Fruit fly (Drosophila melanogaster) Kc167 (cell line): ENCODE measurements around the gene CG4839.

Experiments
- Myc ChIP-seq: fragments of >200 bp; optimal IDR thresholded peaks from 2 replicates; lab custom pipeline; 2017; ENCODE audit warnings: missing external identifiers
- psq ChIP-seq: fragments of >200 bp; optimal IDR thresholded peaks from 2 replicates; lab custom pipeline; 2017; ENCODE audit warnings: missing external identifiers

DNA sequence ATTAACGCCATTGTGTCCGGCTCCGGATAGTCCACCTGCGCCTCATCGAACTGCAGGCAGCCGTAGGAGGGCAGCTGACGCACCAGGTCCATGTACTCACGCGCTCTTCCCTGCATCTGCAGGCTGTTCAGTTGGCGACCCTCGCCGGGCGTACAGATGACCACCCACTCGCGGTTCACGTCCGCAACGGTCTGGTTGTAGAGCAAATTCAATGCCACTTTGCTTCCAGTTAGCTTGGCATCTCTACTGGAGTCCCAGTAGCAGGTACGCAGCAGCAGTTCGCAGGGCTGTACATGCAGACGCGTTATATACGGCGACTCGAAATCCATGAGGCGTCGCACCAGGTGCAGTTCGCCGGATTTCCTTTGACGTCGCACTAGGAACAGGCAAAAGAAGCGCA lies 61.4 kb downstream of the CG4839 start:
- no peak for TF ChIP-seq Myc (lab: Kevin White, UChicago)
- TF ChIP-seq psq (lab: Kevin White, UChicago), result no peak
